Worm (Caenorhabditis elegans) whole organism, early embryonic: ENCODE measurements around the gene fipr-15.

ENCODE experiments used
- B0310.2 ChIP-seq: sonication (generic microtip); optimal IDR thresholded peaks from 2 replicates; lab custom pipeline; 2016; ENCODE audit warnings: mild to moderate bottlenecking, missing genetic modification characterization, missing compliant biosample characterization
- aly-1 ChIP-seq: sonication (generic microtip); optimal IDR thresholded peaks from 2 replicates; lab custom pipeline; 2016; ENCODE audit warnings: missing genetic modification characterization, missing compliant biosample characterization
- ama-1 ChIP-seq: fragments of 150-350 bp; optimal IDR thresholded peaks from 2 replicates; lab custom pipeline; 2014
- ceh-36 ChIP-seq: sonication (generic microtip); optimal IDR thresholded peaks from 2 replicates; lab custom pipeline; 2016; ENCODE audit warnings: missing genetic modification characterization, inconsistent platforms, missing compliant biosample characterization
- flt-1 ChIP-seq: fragments of 200-800 bp; sonication (Bioruptor generic); IDR thresholded peaks from 2 replicates; pipeline ENCODE4 v1.3.6; 2022; ENCODE audit warnings: missing genetic modification characterization, missing compliant biosample characterization
- hmbx-1 ChIP-seq: sonication (generic microtip); optimal IDR thresholded peaks from 2 replicates; lab custom pipeline; 2016; ENCODE audit warnings: mild to moderate bottlenecking, missing genetic modification characterization, missing compliant biosample characterization
- hmg-4 ChIP-seq: fragments of 200-800 bp; sonication (Bioruptor generic); optimal IDR thresholded peaks from 2 replicates; lab custom pipeline; 2018; ENCODE audit warnings: mild to moderate bottlenecking, missing genetic modification characterization, missing compliant biosample characterization
- pes-1 ChIP-seq: fragments of 200-800 bp; sonication (Bioruptor generic); IDR thresholded peaks from 2 replicates; pipeline ENCODE4 v1.3.6; 2022; ENCODE audit warnings: missing genetic modification reagents, missing genetic modification characterization, missing compliant biosample characterization
- scrt-1 ChIP-seq: fragments of 200-800 bp; sonication (Bioruptor generic); IDR thresholded peaks from 2 replicates; pipeline ENCODE4 v1.3.6; 2022; ENCODE audit warnings: missing genetic modification characterization, missing compliant biosample characterization
- sea-1 ChIP-seq: fragments of 200-800 bp; sonication (Bioruptor generic); conservative IDR thresholded peaks from 2 replicates; pipeline ENCODE4 v1.3.6; 2022; ENCODE audit warnings: missing genetic modification characterization, missing compliant biosample characterization
- tbx-11 ChIP-seq: fragments of 200-800 bp; sonication (Bioruptor generic); IDR thresholded peaks from 2 replicates; pipeline ENCODE4 v1.3.6; 2022; ENCODE audit warnings: missing genetic modification characterization, missing compliant biosample characterization

DNA sequence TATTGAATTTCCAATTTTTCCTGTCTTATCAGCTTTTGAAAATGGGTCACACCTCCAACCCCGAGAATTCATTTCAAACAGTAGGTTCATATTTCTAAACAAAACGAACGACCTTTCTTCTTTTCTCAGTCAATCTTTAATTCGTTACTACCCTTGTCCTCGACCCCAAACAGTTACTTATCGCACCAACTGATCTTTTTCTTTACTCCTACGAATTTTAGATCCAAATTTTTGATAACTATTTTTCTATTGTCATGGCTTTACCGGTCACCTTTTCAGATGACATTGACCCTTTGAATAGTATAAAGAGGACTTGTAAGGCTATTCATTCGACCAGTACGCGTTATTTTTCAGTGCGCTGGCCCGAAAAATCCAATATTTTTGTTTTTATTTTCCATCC lies 35.8 kb downstream of the fipr-15 start:
- TF ChIP-seq flt-1 (GFP tag; lab: Robert Waterston, UW) (no peak), ama-1 (lab: Kevin White, UChicago) (no peak), pes-1 (GFP tag; lab: Robert Waterston, UW) (no peak), tbx-11 (GFP tag; lab: Robert Waterston, UW) (no peak), sea-1 (GFP tag; lab: Robert Waterston, UW) (no peak), aly-1 (tag; lab: Kevin White, UChicago) (no peak), scrt-1 (GFP tag; lab: Robert Waterston, UW) (no peak), hmg-4 (no peak), ceh-36 (tag; lab: Kevin White, UChicago) (no peak), hmbx-1 (no peak), B0310.2 (tag; lab: Kevin White, UChicago) (no peak)
